Fruit fly (Drosophila melanogaster) whole organism, embryonic: ENCODE data around the gene Rab39.

ENCODE experiments used
- ATbp ChIP-seq: fragments of 200-800 bp; sonication (Bioruptor generic); optimal IDR thresholded peaks from 2 replicates; lab custom pipeline; 2017; ENCODE audit warnings: missing biosample characterization, mild to moderate bottlenecking, missing genetic modification characterization, missing genetic modification reagents
- CG11247 ChIP-seq: fragments of 200-800 bp; sonication (Bioruptor generic); IDR thresholded peaks from 2 replicates; pipeline ENCODE4 v1.3.6; 2022; ENCODE audit warnings: missing biosample characterization, missing genetic modification characterization
- CG11398 ChIP-seq: fragments of 200-800 bp; sonication (Bioruptor generic); optimal IDR thresholded peaks from 2 replicates; lab custom pipeline; 2016; ENCODE audit warnings: missing biosample characterization, missing genetic modification characterization
- CG11456 ChIP-seq: fragments of 200-800 bp; sonication (Bioruptor generic); IDR thresholded peaks from 3 replicates; pipeline ENCODE4 v1.3.6; 2022; ENCODE audit warnings: missing biosample characterization, missing genetic modification characterization
- CG11696 ChIP-seq: fragments of 200-800 bp; sonication (Bioruptor generic); IDR thresholded peaks from 2 replicates; pipeline ENCODE4 v1.3.6; 2022; ENCODE audit warnings: missing biosample characterization, missing genetic modification characterization
- CG12659 ChIP-seq: fragments of 200-800 bp; sonication (Bioruptor generic); optimal IDR thresholded peaks from 3 replicates; lab custom pipeline; 2017; ENCODE audit warnings: mild to moderate bottlenecking, missing biosample characterization, missing genetic modification reagents, missing genetic modification characterization
- CG16779 ChIP-seq: fragments of 200-800 bp; sonication (Bioruptor generic); IDR thresholded peaks from 2 replicates; pipeline ENCODE4 v1.3.6; 2022; ENCODE audit warnings: missing biosample characterization, missing genetic modification characterization
- CG16815 ChIP-seq: fragments of 200-800 bp; sonication (Bioruptor generic); optimal IDR thresholded peaks from 3 replicates; lab custom pipeline; 2017; ENCODE audit warnings: missing biosample characterization, mild to moderate bottlenecking, missing genetic modification characterization
- CG2889 ChIP-seq: fragments of 200-800 bp; sonication (Bioruptor generic); IDR thresholded peaks from 3 replicates; pipeline ENCODE4 v1.3.6; 2022; ENCODE audit warnings: missing biosample characterization, missing genetic modification characterization
- CG3281 ChIP-seq: fragments of 200-800 bp; sonication (Bioruptor generic); optimal IDR thresholded peaks from 3 replicates; lab custom pipeline; 2017; ENCODE audit warnings: missing biosample characterization, mild to moderate bottlenecking, missing genetic modification characterization
- CG6175 ChIP-seq: fragments of 200-800 bp; sonication (Bioruptor generic); IDR thresholded peaks from 3 replicates; pipeline ENCODE4 v1.3.6; 2022; ENCODE audit warnings: missing biosample characterization, missing genetic modification characterization
- CG6254 ChIP-seq: fragments of 200-800 bp; sonication (Bioruptor generic); optimal IDR thresholded peaks from 3 replicates; lab custom pipeline; 2017; ENCODE audit warnings: mild to moderate bottlenecking, missing biosample characterization, missing genetic modification reagents, missing genetic modification characterization
- CG6765 ChIP-seq: fragments of 200-800 bp; sonication (Bioruptor generic); optimal IDR thresholded peaks from 3 replicates; lab custom pipeline; 2017; ENCODE audit warnings: missing biosample characterization, mild to moderate bottlenecking, missing genetic modification characterization
- CG7357 ChIP-seq: fragments of 200-800 bp; sonication (Bioruptor generic); IDR thresholded peaks from 3 replicates; pipeline ENCODE4 v1.3.6; 2022; ENCODE audit warnings: missing biosample characterization, missing genetic modification characterization
- CG8290 ChIP-seq, 3 experiments: fragments of 200-800 bp; sonication (Bioruptor generic); optimal IDR thresholded peaks; 2 replicates each; lab custom pipeline; 2016 to 2019; ENCODE audit warnings: missing biosample characterization in 3 of 3, missing genetic modification characterization in 3 of 3, mild to moderate bottlenecking in 2 of 3, moderate library complexity in 1 of 3
- Dbx ChIP-seq: fragments of 200-800 bp; sonication (Bioruptor generic); IDR thresholded peaks from 3 replicates; pipeline ENCODE4 v1.3.6; 2022; ENCODE audit warnings: missing biosample characterization, missing genetic modification characterization
- Dip2 ChIP-seq: fragments of 200-800 bp; sonication (Bioruptor generic); IDR thresholded peaks from 2 replicates; pipeline ENCODE4 v1.3.6; 2022; ENCODE audit warnings: missing biosample characterization, missing genetic modification characterization
- Doc3 ChIP-seq: fragments of 200-800 bp; sonication (Bioruptor generic); IDR thresholded peaks from 3 replicates; pipeline ENCODE4 v1.3.6; 2022; ENCODE audit warnings: missing biosample characterization, missing genetic modification characterization; ENCODE audit not compliant: partially characterized antibody
- E2f1 ChIP-seq: fragments of 200-800 bp; sonication (Bioruptor generic); IDR thresholded peaks from 2 replicates; pipeline ENCODE4 v1.3.6; 2022; ENCODE audit warnings: missing biosample characterization, missing genetic modification characterization
- Gsc ChIP-seq: fragments of 200-800 bp; sonication (Bioruptor generic); IDR thresholded peaks from 2 replicates; pipeline ENCODE4 v1.3.6; 2022; ENCODE audit warnings: missing biosample characterization, missing genetic modification characterization
- HLH54F ChIP-seq: fragments of 200-800 bp; sonication (Bioruptor generic); optimal IDR thresholded peaks from 3 replicates; lab custom pipeline; 2016; ENCODE audit warnings: missing biosample characterization, missing genetic modification characterization
- Lpt ChIP-seq: fragments of >200 bp; optimal IDR thresholded peaks from 2 replicates; lab custom pipeline; 2018; ENCODE audit warnings: missing biosample characterization, missing genetic modification characterization
- MBD-R2 ChIP-seq: fragments of 200-800 bp; sonication (Bioruptor generic); IDR thresholded peaks from 2 replicates; pipeline ENCODE4 v1.3.6; 2022; ENCODE audit warnings: missing biosample characterization, missing genetic modification characterization
- Mrtf ChIP-seq: fragments of 200-800 bp; sonication (Bioruptor generic); IDR thresholded peaks from 3 replicates; pipeline ENCODE4 v1.3.6; 2022; ENCODE audit warnings: missing biosample characterization, missing genetic modification characterization
- NK7.1 ChIP-seq: fragments of 200-800 bp; sonication (Bioruptor generic); optimal IDR thresholded peaks from 3 replicates; lab custom pipeline; 2016; ENCODE audit warnings: missing biosample characterization, missing genetic modification characterization
- Poxn ChIP-seq: fragments of 200-800 bp; sonication (Bioruptor generic); IDR thresholded peaks from 2 replicates; pipeline ENCODE4 v1.3.6; 2022; ENCODE audit warnings: missing biosample characterization, missing genetic modification characterization
- Six4 ChIP-seq: fragments of 200-800 bp; sonication (Bioruptor generic); optimal IDR thresholded peaks from 2 replicates; lab custom pipeline; 2016; ENCODE audit warnings: missing biosample characterization, missing genetic modification characterization
- Taf1 ChIP-seq: fragments of 200-800 bp; sonication (Bioruptor generic); IDR thresholded peaks from 2 replicates; pipeline ENCODE4 v1.3.6; 2022; ENCODE audit warnings: missing biosample characterization, missing genetic modification characterization
- Xrp1 ChIP-seq: fragments of 200-800 bp; sonication (Bioruptor generic); IDR thresholded peaks from 2 replicates; pipeline ENCODE4 v1.3.6; 2022; ENCODE audit warnings: missing biosample characterization, missing genetic modification characterization
- ara ChIP-seq: fragments of 200-800 bp; sonication (Bioruptor generic); IDR thresholded peaks from 2 replicates; pipeline ENCODE4 v1.3.6; 2022; ENCODE audit warnings: missing biosample characterization, missing genetic modification characterization
- az2 ChIP-seq: fragments of 200-800 bp; sonication (Bioruptor generic); optimal IDR thresholded peaks from 3 replicates; lab custom pipeline; 2016; ENCODE audit warnings: missing biosample characterization, missing genetic modification characterization
- bsh ChIP-seq, 2 experiments: fragments of 200-800 bp; sonication (Bioruptor generic); optimal IDR thresholded peaks; 2 replicates each; lab custom pipeline; 2017 to 2018; ENCODE audit warnings: mild to moderate bottlenecking in 2 of 2, missing biosample characterization in 2 of 2, missing genetic modification characterization in 2 of 2, moderate library complexity in 1 of 2
- chinmo ChIP-seq: fragments of 200-800 bp; sonication (Bioruptor generic); IDR thresholded peaks from 4 replicates; pipeline ENCODE4 v1.3.6; 2022; ENCODE audit warnings: missing biosample characterization, missing genetic modification characterization; ENCODE audit not compliant: partially characterized antibody
- dan ChIP-seq: fragments of 200-800 bp; sonication (Bioruptor generic); IDR thresholded peaks from 2 replicates; pipeline ENCODE4 v1.3.6; 2022; ENCODE audit warnings: missing biosample characterization, missing genetic modification characterization
- gcm ChIP-seq: fragments of 200-800 bp; sonication (Bioruptor generic); optimal IDR thresholded peaks from 2 replicates; lab custom pipeline; 2019; ENCODE audit warnings: missing biosample characterization, mild to moderate bottlenecking, missing genetic modification characterization, moderate library complexity
- gfzf ChIP-seq: fragments of 200-800 bp; sonication (Bioruptor generic); optimal IDR thresholded peaks from 2 replicates; lab custom pipeline; 2016; ENCODE audit warnings: missing biosample characterization, mild to moderate bottlenecking, missing genetic modification characterization, moderate library complexity
- kni ChIP-seq: fragments of 200-800 bp; sonication (Bioruptor generic); optimal IDR thresholded peaks from 3 replicates; lab custom pipeline; 2017; ENCODE audit warnings: mild to moderate bottlenecking, missing biosample characterization, missing genetic modification reagents, missing genetic modification characterization
- lola ChIP-seq, 3 experiments: fragments of >200 bp in 2 of 3; fragments of 200-800 bp in 1 of 3; sonication (Bioruptor generic) in 1 of 3; optimal IDR thresholded peaks; 2 replicates each; lab custom pipeline; 2017 to 2019; ENCODE audit warnings: missing biosample characterization in 3 of 3, missing genetic modification characterization in 3 of 3, mild to moderate bottlenecking in 1 of 3, moderate library complexity in 1 of 3
- mld ChIP-seq: fragments of 200-800 bp; sonication (Bioruptor generic); IDR thresholded peaks from 3 replicates; pipeline ENCODE4 v1.3.6; 2022; ENCODE audit warnings: missing biosample characterization, missing genetic modification characterization; ENCODE audit not compliant: partially characterized antibody
- nom ChIP-seq: fragments of 200-800 bp; sonication (Bioruptor generic); optimal IDR thresholded peaks from 2 replicates; lab custom pipeline; 2017; ENCODE audit warnings: missing biosample characterization, missing genetic modification characterization, mild to moderate bottlenecking, moderate library complexity, missing genetic modification reagents
- pita ChIP-seq: fragments of 200-800 bp; sonication (Bioruptor generic); optimal IDR thresholded peaks from 2 replicates; lab custom pipeline; 2017; ENCODE audit warnings: missing biosample characterization, mild to moderate bottlenecking, missing genetic modification characterization
- ranshi ChIP-seq: fragments of 200-800 bp; sonication (Bioruptor generic); IDR thresholded peaks from 2 replicates; pipeline ENCODE4 v1.3.6; 2022; ENCODE audit warnings: missing biosample characterization, missing genetic modification characterization
- sd ChIP-seq: fragments of 200-800 bp; sonication (Bioruptor generic); optimal IDR thresholded peaks from 3 replicates; lab custom pipeline; 2018; ENCODE audit warnings: missing biosample characterization, mild to moderate bottlenecking, missing genetic modification characterization, moderate library complexity
- seq ChIP-seq: fragments of 200-800 bp; sonication (Bioruptor generic); IDR thresholded peaks from 2 replicates; pipeline ENCODE4 v1.3.6; 2022; ENCODE audit warnings: missing biosample characterization, missing genetic modification characterization
- so ChIP-seq: fragments of 200-800 bp; sonication (Bioruptor generic); IDR thresholded peaks from 3 replicates; pipeline ENCODE4 v1.3.6; 2022; ENCODE audit warnings: missing biosample characterization, missing genetic modification characterization
- sqz ChIP-seq: fragments of 200-800 bp; sonication (Bioruptor generic); optimal IDR thresholded peaks from 3 replicates; lab custom pipeline; 2018; ENCODE audit warnings: missing biosample characterization, mild to moderate bottlenecking, missing genetic modification characterization
- wdn ChIP-seq: fragments of 200-800 bp; sonication (Bioruptor generic); IDR thresholded peaks from 2 replicates; pipeline ENCODE4 v1.3.6; 2022; ENCODE audit warnings: missing biosample characterization, missing genetic modification characterization
- zen ChIP-seq: fragments of 200-800 bp; sonication (Bioruptor generic); optimal IDR thresholded peaks from 3 replicates; lab custom pipeline; 2018; ENCODE audit warnings: missing biosample characterization, mild to moderate bottlenecking, missing genetic modification characterization, moderate library complexity

Rab39 gene

dm6 chrX:7699584-7700238, 35.0 kb upstream of the Rab39 start:
- TF ChIP-seq CG11398 (GFP tag; lab: Kevin White, UChicago) = no peak
- no peak for TF ChIP-seq pita
- TF ChIP-seq CG6175 (GFP tag; lab: Robert Waterston, UW) = no peak
- TF ChIP-seq CG8290 (GFP tag; optimal IDR thresholded peaks at IDR 0.05; lab: Kevin White, UChicago) = no peak
- TF ChIP-seq CG8290 (tag; optimal IDR thresholded peaks at IDR 0.05; lab: Kevin White, UChicago) = no peak
- peak; percentile 50 for TF ChIP-seq nom (GFP tag; lab: Kevin White, UChicago)
- no peak for TF ChIP-seq Dip2 (GFP tag; lab: Robert Waterston, UW)
- TF ChIP-seq CG3281 (GFP tag; lab: Kevin White, UChicago) = no peak
- no peak for TF ChIP-seq MBD-R2 (GFP tag; lab: Robert Waterston, UW)

- TF ChIP-seq wdn (GFP tag; lab: Robert Waterston, UW) (peak; percentile 87), CG6254 (GFP tag; lab: Kevin White, UChicago) (peak; percentile 67), CG11456 (peak; percentile 96), dan (GFP tag; lab: Robert Waterston, UW) (peak; percentile 69), Poxn (GFP tag; lab: Robert Waterston, UW) (peak; percentile 78), so (GFP tag; lab: Robert Waterston, UW) (peak; percentile 90), lola (GFP tag; optimal IDR thresholded peaks at IDR 0.05; lab: Kevin White, UChicago) (peak in 1 of 3 experiments; percentile 46), CG6765 (GFP tag; lab: Kevin White, UChicago) (peak; percentile 56), bsh (GFP tag; optimal IDR thresholded peaks at IDR 0.05; lab: Kevin White, UChicago) (peak in 1 of 2 experiments; percentile 90), CG2889 (GFP tag; lab: Robert Waterston, UW) (peak; percentile 94), NK7.1 (GFP tag; lab: Kevin White, UChicago) (peak; percentile 87), ara (GFP tag; lab: Robert Waterston, UW) (peak; percentile 86), Xrp1 (GFP tag; lab: Robert Waterston, UW) (peak; percentile 89), kni (GFP tag; lab: Kevin White, UChicago) (peak; percentile 61), Lpt (GFP tag; lab: Kevin White, UChicago) (no peak), Dbx (peak; percentile 91), Gsc (GFP tag; lab: Robert Waterston, UW) (peak; percentile 85), Six4 (peak; percentile 86), zen (tag; lab: Kevin White, UChicago) (peak; percentile 59), mld (GFP tag; lab: Robert Waterston, UW) (no peak), CG16815 (peak; percentile 84), Doc3 (GFP tag; lab: Robert Waterston, UW) (no peak), chinmo (no peak), gfzf (peak; percentile 14), ATbp (GFP tag; lab: Kevin White, UChicago) (peak; percentile 89), sqz (GFP tag; lab: Kevin White, UChicago) (peak; percentile 83), ranshi (GFP tag; lab: Robert Waterston, UW) (peak; percentile 95), HLH54F (GFP tag; lab: Kevin White, UChicago) (peak; percentile 95), sd (tag; lab: Kevin White, UChicago) (peak; percentile 70), seq (GFP tag; lab: Robert Waterston, UW) (peak; percentile 86), CG16779 (GFP tag; lab: Robert Waterston, UW) (peak; percentile 91), az2 (GFP tag; lab: Kevin White, UChicago) (peak; percentile 93), gcm (GFP tag; lab: Kevin White, UChicago) (peak; percentile 77), CG12659 (peak; percentile 91), Mrtf (GFP tag; lab: Robert Waterston, UW) (peak; percentile 94), CG11247 (GFP tag; lab: Robert Waterston, UW) (peak; percentile 93), E2f1 (GFP tag; lab: Robert Waterston, UW) (peak; percentile 94), Taf1 (GFP tag; lab: Robert Waterston, UW) (peak; percentile 83; the same call in 1 of the 2 replicates), CG11696 (peak; percentile 77), CG7357 (peak; percentile 85)
These were observed 34.4 kb upstream of the Rab39 start for dm6 chrX:7700239-7700793.
